Fruit fly (Drosophila melanogaster) whole organism, embryonic: ENCODE data around the gene CG32679.

ENCODE experiments used
- Aef1 ChIP-seq: fragments of 200-800 bp; sonication (Bioruptor generic); IDR thresholded peaks from 3 replicates; pipeline ENCODE4 v1.3.6; 2022; ENCODE audit warnings: missing biosample characterization, missing genetic modification characterization
- Bgb ChIP-seq: fragments of 200-800 bp; sonication (Bioruptor generic); IDR thresholded peaks from 2 replicates; pipeline ENCODE4 v1.3.6; 2022; ENCODE audit warnings: missing biosample characterization, missing genetic modification characterization; ENCODE audit not compliant: partially characterized antibody
- CG10147 ChIP-seq: fragments of 200-800 bp; sonication (Bioruptor generic); optimal IDR thresholded peaks from 2 replicates; lab custom pipeline; 2019; ENCODE audit warnings: missing biosample characterization, mild to moderate bottlenecking, missing genetic modification characterization, moderate library complexity
- CG11560 ChIP-seq: fragments of 200-800 bp; sonication (Bioruptor generic); IDR thresholded peaks from 3 replicates; pipeline ENCODE4 v1.3.6; 2022; ENCODE audit warnings: missing biosample characterization, missing genetic modification characterization
- CG12391 ChIP-seq: fragments of 200-800 bp; sonication (Bioruptor generic); optimal IDR thresholded peaks from 3 replicates; lab custom pipeline; 2018; ENCODE audit warnings: missing biosample characterization, mild to moderate bottlenecking, missing genetic modification characterization, moderate library complexity
- CG13287 ChIP-seq: fragments of 200-800 bp; sonication (Bioruptor generic); IDR thresholded peaks from 2 replicates; pipeline ENCODE4 v1.3.6; 2022; ENCODE audit warnings: missing biosample characterization, missing genetic modification characterization; ENCODE audit not compliant: partially characterized antibody
- CG14860 ChIP-seq: fragments of 200-800 bp; sonication (Bioruptor generic); IDR thresholded peaks from 3 replicates; pipeline ENCODE4 v1.3.6; 2022; ENCODE audit warnings: missing biosample characterization, missing genetic modification characterization; ENCODE audit not compliant: partially characterized antibody
- CG15514 ChIP-seq: fragments of 200-800 bp; sonication (Bioruptor generic); optimal IDR thresholded peaks from 3 replicates; lab custom pipeline; 2017; ENCODE audit warnings: missing biosample characterization, missing genetic modification characterization, mild to moderate bottlenecking, moderate library complexity, missing genetic modification reagents
- CG16813 ChIP-seq: fragments of 200-800 bp; sonication (Bioruptor generic); IDR thresholded peaks from 3 replicates; pipeline ENCODE4 v1.3.6; 2022; ENCODE audit warnings: missing biosample characterization, missing genetic modification characterization; ENCODE audit not compliant: partially characterized antibody
- CG2116 ChIP-seq: fragments of 200-800 bp; sonication (Bioruptor generic); optimal IDR thresholded peaks from 3 replicates; lab custom pipeline; 2018; ENCODE audit warnings: missing biosample characterization, mild to moderate bottlenecking, missing genetic modification characterization
- CG2129 ChIP-seq: fragments of 200-800 bp; sonication (Bioruptor generic); IDR thresholded peaks from 2 replicates; pipeline ENCODE4 v1.3.6; 2022; ENCODE audit warnings: missing biosample characterization, missing genetic modification characterization; ENCODE audit not compliant: partially characterized antibody
- CG33213 ChIP-seq: fragments of 200-800 bp; sonication (Bioruptor generic); optimal IDR thresholded peaks from 3 replicates; lab custom pipeline; 2016; ENCODE audit warnings: missing biosample characterization, missing genetic modification characterization
- CG34224 ChIP-seq: fragments of 200-800 bp; sonication (Bioruptor generic); IDR thresholded peaks from 3 replicates; pipeline ENCODE4 v1.3.6; 2022; ENCODE audit warnings: missing biosample characterization, missing genetic modification characterization; ENCODE audit not compliant: partially characterized antibody
- CG6791 ChIP-seq: fragments of 200-800 bp; sonication (Bioruptor generic); IDR thresholded peaks from 3 replicates; pipeline ENCODE4 v1.3.6; 2022; ENCODE audit warnings: missing biosample characterization, missing genetic modification characterization; ENCODE audit not compliant: partially characterized antibody
- CG7963 ChIP-seq: fragments of 200-800 bp; sonication (Bioruptor generic); IDR thresholded peaks from 3 replicates; pipeline ENCODE4 v1.3.6; 2022; ENCODE audit warnings: missing biosample characterization, missing genetic modification characterization; ENCODE audit not compliant: partially characterized antibody
- CrebB ChIP-seq: fragments of 200-800 bp; sonication (Bioruptor generic); optimal IDR thresholded peaks from 3 replicates; lab custom pipeline; 2018; ENCODE audit warnings: missing biosample characterization, mild to moderate bottlenecking, missing genetic modification characterization
- Dll ChIP-seq: fragments of 200-800 bp; sonication (Bioruptor generic); IDR thresholded peaks from 4 replicates; pipeline ENCODE4 v1.3.6; 2022; ENCODE audit warnings: missing biosample characterization, missing genetic modification characterization; ENCODE audit not compliant: partially characterized antibody
- Doc3 ChIP-seq: fragments of 200-800 bp; sonication (Bioruptor generic); IDR thresholded peaks from 3 replicates; pipeline ENCODE4 v1.3.6; 2022; ENCODE audit warnings: missing biosample characterization, missing genetic modification characterization; ENCODE audit not compliant: partially characterized antibody
- Dp ChIP-seq: fragments of 200-800 bp; sonication (Bioruptor generic); optimal IDR thresholded peaks from 2 replicates; lab custom pipeline; 2018; ENCODE audit warnings: missing biosample characterization, mild to moderate bottlenecking, missing genetic modification characterization, moderate library complexity
- Dref ChIP-seq: fragments of 200-800 bp; sonication (Bioruptor generic); IDR thresholded peaks from 2 replicates; pipeline ENCODE4 v1.3.6; 2022; ENCODE audit warnings: missing biosample characterization, missing genetic modification characterization
- E2f2 ChIP-seq: fragments of 200-800 bp; sonication (Bioruptor generic); IDR thresholded peaks from 2 replicates; pipeline ENCODE4 v1.3.6; 2022; ENCODE audit warnings: missing biosample characterization, missing genetic modification characterization
- HLH4C ChIP-seq: fragments of 200-800 bp; sonication (Bioruptor generic); IDR thresholded peaks from 3 replicates; pipeline ENCODE4 v1.3.6; 2022; ENCODE audit warnings: missing biosample characterization, missing genetic modification characterization; ENCODE audit not compliant: partially characterized antibody
- Hr39 ChIP-seq: fragments of >200 bp; optimal IDR thresholded peaks from 2 replicates; lab custom pipeline; 2017
- MBD-R2 ChIP-seq: fragments of 200-800 bp; sonication (Bioruptor generic); IDR thresholded peaks from 2 replicates; pipeline ENCODE4 v1.3.6; 2022; ENCODE audit warnings: missing biosample characterization, missing genetic modification characterization
- Max ChIP-seq: fragments of 200-800 bp; sonication (Bioruptor generic); optimal IDR thresholded peaks from 2 replicates; lab custom pipeline; 2016; ENCODE audit warnings: missing biosample characterization, mild to moderate bottlenecking, missing genetic modification characterization
- Opbp ChIP-seq: fragments of 200-800 bp; sonication (Bioruptor generic); IDR thresholded peaks from 3 replicates; pipeline ENCODE4 v1.3.6; 2022; ENCODE audit warnings: missing biosample characterization, missing genetic modification characterization; ENCODE audit not compliant: partially characterized antibody
- Scr ChIP-seq: fragments of 200-800 bp; sonication (Bioruptor generic); IDR thresholded peaks from 2 replicates; pipeline ENCODE4 v1.3.6; 2022; ENCODE audit warnings: missing biosample characterization, missing genetic modification characterization; ENCODE audit not compliant: partially characterized antibody
- amos ChIP-seq: fragments of 200-800 bp; sonication (Bioruptor generic); IDR thresholded peaks from 2 replicates; pipeline ENCODE4 v1.3.6; 2022; ENCODE audit warnings: missing biosample characterization, missing genetic modification characterization; ENCODE audit not compliant: partially characterized antibody
- ato ChIP-seq: fragments of 200-800 bp; sonication (Bioruptor generic); IDR thresholded peaks from 2 replicates; pipeline ENCODE4 v1.3.6; 2022; ENCODE audit warnings: missing biosample characterization, missing genetic modification characterization; ENCODE audit not compliant: partially characterized antibody
- bbx ChIP-seq: fragments of 200-800 bp; sonication (Bioruptor generic); IDR thresholded peaks from 2 replicates; pipeline ENCODE4 v1.3.6; 2022; ENCODE audit warnings: missing biosample characterization, missing genetic modification characterization; ENCODE audit not compliant: partially characterized antibody
- chinmo ChIP-seq: fragments of 200-800 bp; sonication (Bioruptor generic); IDR thresholded peaks from 4 replicates; pipeline ENCODE4 v1.3.6; 2022; ENCODE audit warnings: missing biosample characterization, missing genetic modification characterization; ENCODE audit not compliant: partially characterized antibody
- crp ChIP-seq, 2 experiments: fragments of 200-800 bp; sonication (Bioruptor generic); optimal IDR thresholded peaks; 2 replicates in 1 of 2; 3 replicates in 1 of 2; lab custom pipeline; 2017; ENCODE audit warnings: missing biosample characterization in 2 of 2, missing genetic modification characterization in 2 of 2, mild to moderate bottlenecking in 1 of 2, moderate library complexity in 1 of 2
- hb ChIP-seq: fragments of 200-800 bp; sonication (Bioruptor generic); IDR thresholded peaks from 3 replicates; pipeline ENCODE4 v1.3.6; 2022; ENCODE audit warnings: missing biosample characterization, missing genetic modification characterization; ENCODE audit not compliant: partially characterized antibody
- hbn ChIP-seq: fragments of 200-800 bp; sonication (Bioruptor generic); IDR thresholded peaks from 2 replicates; pipeline ENCODE4 v1.3.6; 2022; ENCODE audit warnings: missing biosample characterization, missing genetic modification characterization; ENCODE audit not compliant: partially characterized antibody
- kni ChIP-seq: fragments of 200-800 bp; sonication (Bioruptor generic); optimal IDR thresholded peaks from 3 replicates; lab custom pipeline; 2017; ENCODE audit warnings: mild to moderate bottlenecking, missing biosample characterization, missing genetic modification reagents, missing genetic modification characterization
- knrl ChIP-seq: fragments of 200-800 bp; sonication (Bioruptor generic); IDR thresholded peaks from 3 replicates; pipeline ENCODE4 v1.3.6; 2022; ENCODE audit warnings: missing biosample characterization, missing genetic modification characterization; ENCODE audit not compliant: partially characterized antibody
- lmd ChIP-seq: fragments of 200-800 bp; sonication (Bioruptor generic); IDR thresholded peaks from 2 replicates; pipeline ENCODE4 v1.3.6; 2022; ENCODE audit warnings: missing biosample characterization, missing genetic modification characterization
- nerfin-1 ChIP-seq: fragments of 200-800 bp; sonication (Bioruptor generic); optimal IDR thresholded peaks from 3 replicates; lab custom pipeline; 2019; ENCODE audit warnings: missing biosample characterization, mild to moderate bottlenecking, missing genetic modification characterization, moderate library complexity
- nerfin-2 ChIP-seq: fragments of 200-800 bp; sonication (Bioruptor generic); IDR thresholded peaks from 2 replicates; pipeline ENCODE4 v1.3.6; 2022; ENCODE audit warnings: missing biosample characterization, missing genetic modification characterization; ENCODE audit not compliant: partially characterized antibody
- pzg ChIP-seq: fragments of 200-800 bp; sonication (Bioruptor generic); optimal IDR thresholded peaks from 3 replicates; lab custom pipeline; 2018; ENCODE audit warnings: missing biosample characterization, mild to moderate bottlenecking, missing genetic modification characterization, moderate library complexity
- slbo ChIP-seq: fragments of 200-800 bp; sonication (Bioruptor generic); IDR thresholded peaks from 2 replicates; pipeline ENCODE4 v1.3.6; 2022; ENCODE audit warnings: missing biosample characterization, missing genetic modification characterization
- sna ChIP-seq: fragments of 200-800 bp; sonication (Bioruptor generic); IDR thresholded peaks from 2 replicates; pipeline ENCODE4 v1.3.6; 2022; ENCODE audit warnings: missing biosample characterization, missing genetic modification characterization; ENCODE audit not compliant: partially characterized antibody
- stwl ChIP-seq: fragments of 200-800 bp; sonication (Bioruptor generic); optimal IDR thresholded peaks from 3 replicates; lab custom pipeline; 2018; ENCODE audit warnings: missing biosample characterization, mild to moderate bottlenecking, missing genetic modification characterization, moderate library complexity
- tna ChIP-seq: fragments of 200-800 bp; sonication (Bioruptor generic); IDR thresholded peaks from 2 replicates; pipeline ENCODE4 v1.3.6; 2022; ENCODE audit warnings: missing biosample characterization, missing genetic modification characterization; ENCODE audit not compliant: partially characterized antibody
- unc-4 ChIP-seq: fragments of 200-800 bp; sonication (Bioruptor generic); IDR thresholded peaks from 2 replicates; pipeline ENCODE4 v1.3.6; 2022; ENCODE audit warnings: missing biosample characterization, missing genetic modification characterization; ENCODE audit not compliant: partially characterized antibody
- zen2 ChIP-seq: fragments of 200-800 bp; sonication (Bioruptor generic); IDR thresholded peaks from 3 replicates; pipeline ENCODE4 v1.3.6; 2022; ENCODE audit warnings: missing biosample characterization, missing genetic modification characterization; ENCODE audit not compliant: partially characterized antibody

The CG32679 gene

dm6 chrX:10384947-10385346 is 17.7 kb upstream of the CG32679 start:
- TF ChIP-seq HLH4C (GFP tag; lab: Robert Waterston, UW) (peak; percentile 76), CG7963 (GFP tag; lab: Robert Waterston, UW) (peak; percentile 62; the same call in 1 of the 3 replicates), slbo (GFP tag; lab: Robert Waterston, UW) (no peak), kni (GFP tag; lab: Kevin White, UChicago) (no peak), lmd (GFP tag; lab: Robert Waterston, UW) (no peak), Doc3 (peak; percentile 49), unc-4 (GFP tag; lab: Robert Waterston, UW) (peak; percentile 55; the same call in 1 of the 2 replicates), CG2129 (GFP tag; lab: Robert Waterston, UW) (0 out of 2 replicates have a peak, but pooled peaks have one; percentile 18), hbn (GFP tag; lab: Robert Waterston, UW) (peak; percentile 53), tna (GFP tag; lab: Robert Waterston, UW) (peak; percentile 80), CG10147 (GFP tag; lab: Kevin White, UChicago) (no peak), knrl (GFP tag; lab: Robert Waterston, UW) (peak; percentile 45; the same call in 1 of the 3 replicates), Dll (GFP tag; lab: Robert Waterston, UW) (peak; percentile 71), chinmo (peak; percentile 95), amos (GFP tag; lab: Robert Waterston, UW) (peak; percentile 54; the same call in 1 of the 2 replicates), CG15514 (GFP tag; lab: Kevin White, UChicago) (peak; percentile 3), CG2116 (peak; percentile 1), ato (GFP tag; lab: Robert Waterston, UW) (0 out of 2 replicates have a peak, but pooled peaks have one; percentile 54), CG11560 (tag; lab: Robert Waterston, UW) (peak; percentile 35; the same call in 1 of the 3 replicates), CG13287 (GFP tag; lab: Robert Waterston, UW) (peak; percentile 75), CG16813 (peak; percentile 56), stwl (tag; lab: Kevin White, UChicago) (peak; percentile 78), hb (GFP tag; lab: Robert Waterston, UW) (peak; percentile 77), CG12391 (tag; lab: Kevin White, UChicago) (no peak), Aef1 (GFP tag; lab: Robert Waterston, UW) (no peak), Bgb (GFP tag; lab: Robert Waterston, UW) (peak; percentile 66), MBD-R2 (peak; percentile 48; the same call in 1 of the 2 replicates), CrebB (tag; lab: Kevin White, UChicago) (no peak), zen2 (GFP tag; lab: Robert Waterston, UW) (peak; percentile 72), CG6791 (peak; percentile 80), sna (peak; percentile 55), pzg (GFP tag; lab: Kevin White, UChicago) (peak; percentile 33), E2f2 (peak; percentile 69), bbx (GFP tag; lab: Robert Waterston, UW) (peak; percentile 77), Opbp (GFP tag; lab: Robert Waterston, UW) (peak; percentile 75; the same call in 2 of the 3 replicates), Scr (GFP tag; lab: Robert Waterston, UW) (peak; percentile 63), CG33213 (GFP tag; lab: Kevin White, UChicago) (no peak), CG34224 (GFP tag; lab: Robert Waterston, UW) (peak; percentile 68), CG14860 (GFP tag; lab: Robert Waterston, UW) (peak; percentile 68), Hr39 (no peak), Dp (peak; percentile 63), Max (GFP tag; lab: Kevin White, UChicago) (no peak), Dref (GFP tag; lab: Robert Waterston, UW) (peak; percentile 65), nerfin-1 (tag; lab: Kevin White, UChicago) (peak; percentile 66), nerfin-2 (peak; percentile 60), crp (GFP tag; optimal IDR thresholded peaks at IDR 0.05; lab: Kevin White, UChicago) (peak in 1 of 2 experiments; percentile 82)
